Worm (Caenorhabditis elegans) whole organism, young adult: ENCODE measurements around the gene F25H9.7.

ENCODE experiments used
- C17E4.6 ChIP-seq: fragments of 200-800 bp; sonication (Bioruptor generic); IDR thresholded peaks from 2 replicates; pipeline ENCODE4 v1.3.6; 2022; ENCODE audit warnings: missing genetic modification reagents, missing genetic modification characterization, missing compliant biosample characterization
- D2030.7 ChIP-seq: fragments of 200-800 bp; sonication (Bioruptor generic); IDR thresholded peaks from 2 replicates; pipeline ENCODE4 v1.3.6; 2022; ENCODE audit warnings: missing genetic modification reagents, missing genetic modification characterization, missing compliant biosample characterization
- F49E8.2 ChIP-seq: sonication (generic microtip); optimal IDR thresholded peaks from 3 replicates; lab custom pipeline; 2017; ENCODE audit warnings: missing genetic modification characterization, mild to moderate bottlenecking, missing compliant biosample characterization, antibody characterized with exemption, moderate library complexity; ENCODE audit not compliant: insufficient read depth
- bed-2 ChIP-seq: fragments of 200-800 bp; sonication (Bioruptor generic); IDR thresholded peaks from 2 replicates; pipeline ENCODE4 v1.3.6; 2022; ENCODE audit warnings: missing genetic modification reagents, missing genetic modification characterization, missing compliant biosample characterization
- cebp-1 ChIP-seq, 2 experiments: fragments of 200-800 bp in 1 of 2; sonication (Bioruptor generic) in 1 of 2; sonication (generic microtip) in 1 of 2; IDR thresholded peaks in 1 of 2; optimal IDR thresholded peaks in 1 of 2; 2 replicates each; pipeline versions ENCODE4 v1.3.6 to Lab custom; 2017 to 2022; ENCODE audit warnings: missing compliant biosample characterization in 2 of 2, missing genetic modification characterization in 2 of 2, mild to moderate bottlenecking in 1 of 2, missing genetic modification reagents in 1 of 2, moderate library complexity in 1 of 2
- ceh-91 ChIP-seq: fragments of 200-800 bp; sonication (Bioruptor generic); IDR thresholded peaks from 2 replicates; pipeline ENCODE4 v1.3.6; 2022; ENCODE audit warnings: missing genetic modification reagents, missing genetic modification characterization, missing compliant biosample characterization
- let-607 ChIP-seq, 2 experiments: fragments of 200-800 bp in 1 of 2; sonication (Bioruptor generic) in 1 of 2; sonication (generic microtip) in 1 of 2; optimal IDR thresholded peaks; 2 replicates each; lab custom pipeline; 2016 to 2018; ENCODE audit warnings: mild to moderate bottlenecking in 2 of 2, missing compliant biosample characterization in 2 of 2, missing genetic modification characterization in 2 of 2, moderate library complexity in 2 of 2, missing genotype in 1 of 2
- mel-28 ChIP-seq: sonication (generic microtip); optimal IDR thresholded peaks from 2 replicates; lab custom pipeline; 2016; ENCODE audit warnings: borderline replicate concordance, mild to moderate bottlenecking, missing genetic modification characterization, missing compliant biosample characterization
- pbrm-1 ChIP-seq: fragments of 200-800 bp; sonication (Bioruptor generic); IDR thresholded peaks from 2 replicates; pipeline ENCODE4 v1.3.6; 2022; ENCODE audit warnings: missing genetic modification reagents, missing genetic modification characterization, missing compliant biosample characterization
- rpc-1 ChIP-seq, 2 experiments: fragments of 150-350 bp in 1 of 2; sonication (generic microtip) in 1 of 2; optimal IDR thresholded peaks; 2 replicates each; lab custom pipeline; 2014 to 2018; ENCODE audit warnings: missing biosample characterization in 1 of 2, missing genetic modification characterization in 1 of 2, missing genetic modification reagents in 1 of 2, missing genotype in 1 of 2
- snpc-4 ChIP-seq, 5 experiments: fragments of 150-350 bp in 1 of 5; sonication (generic microtip) in 4 of 5; optimal IDR thresholded peaks; 2 replicates each; lab custom pipeline; 2014 to 2018; ENCODE audit warnings: missing genetic modification characterization in 5 of 5, missing biosample characterization in 3 of 5, antibody characterized with exemption in 2 of 5, mild to moderate bottlenecking in 2 of 5, missing compliant biosample characterization in 2 of 5, missing genotype in 2 of 5, moderate library complexity in 2 of 5, missing genetic modification reagents in 1 of 5
- unc-62 ChIP-seq: fragments of 150-350 bp; optimal IDR thresholded peaks from 2 replicates; lab custom pipeline; 2014; ENCODE audit warnings: missing biosample characterization, missing genetic modification reagents, missing genetic modification characterization
- xnd-1 ChIP-seq: sonication (generic microtip); optimal IDR thresholded peaks from 2 replicates; lab custom pipeline; 2016; ENCODE audit warnings: missing genotype, missing genetic modification reagents, missing genetic modification characterization, missing compliant biosample characterization
- ztf-25 ChIP-seq: fragments of 200-800 bp; sonication (Bioruptor generic); IDR thresholded peaks from 2 replicates; pipeline ENCODE4 v1.3.6; 2022; ENCODE audit warnings: missing genetic modification reagents, missing genetic modification characterization, missing compliant biosample characterization

DNA sequence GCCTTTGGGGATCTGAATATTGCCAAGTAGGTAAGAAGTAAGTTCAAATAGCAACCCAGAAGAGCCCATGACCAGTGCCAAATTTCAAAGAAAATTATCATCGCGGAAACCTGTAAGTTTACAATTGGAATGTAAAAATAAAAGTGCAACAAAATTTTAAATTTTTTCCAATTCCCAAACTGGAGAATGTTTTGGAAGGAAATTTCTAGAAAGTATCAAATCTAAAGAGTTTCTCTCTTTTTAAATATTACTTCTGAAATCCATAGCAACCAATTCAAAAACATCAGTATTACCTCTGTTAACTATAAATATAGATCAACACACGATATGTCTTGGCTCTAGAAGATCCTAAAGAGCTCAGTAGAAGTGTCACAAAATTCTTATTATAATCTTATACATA lies 39.5 kb upstream of the F25H9.7 start, which contains the start of gene srd-19:
- TF ChIP-seq rpc-1 (optimal IDR thresholded peaks at IDR 0.05; lab: Kevin White, UChicago) (no peak), rpc-1 (tag; optimal IDR thresholded peaks at IDR 0.05; lab: Kevin White, UChicago) (no peak), mel-28 (no peak), let-607 (tag; optimal IDR thresholded peaks at IDR 0.05; lab: Kevin White, UChicago) (no peak), D2030.7 (GFP tag; lab: Robert Waterston, UW) (no peak), C17E4.6 (no peak), cebp-1 (GFP tag; IDR thresholded peaks at IDR 0.05; lab: Robert Waterston, UW) (no peak), cebp-1 (tag; optimal IDR thresholded peaks at IDR 0.05; lab: Kevin White, UChicago) (no peak), bed-2 (GFP tag; lab: Robert Waterston, UW) (no peak), unc-62 (GFP tag; lab: Kevin White, UChicago) (no peak), xnd-1 (tag; lab: Kevin White, UChicago) (no peak), pbrm-1 (no peak), ceh-91 (GFP tag; lab: Robert Waterston, UW) (no peak), snpc-4 (GFP tag; optimal IDR thresholded peaks at IDR 0.05; lab: Kevin White, UChicago) (no peak), snpc-4 (tag; optimal IDR thresholded peaks at IDR 0.05; lab: Kevin White, UChicago) (no peak), ztf-25 (no peak), F49E8.2 (tag; lab: Kevin White, UChicago) (no peak)
